Worm (Caenorhabditis elegans) whole organism, midembryonic: ENCODE results near the gene F41C6.4.

Experiments
- T22C8.4 ChIP-seq: fragments of 200-800 bp; sonication (Bioruptor generic); IDR thresholded peaks from 2 replicates; pipeline ENCODE4 v1.3.6; 2022; ENCODE audit warnings: missing genetic modification characterization, missing compliant biosample characterization
- cog-1 ChIP-seq: sonication (generic microtip); optimal IDR thresholded peaks from 2 replicates; lab custom pipeline; 2016; ENCODE audit warnings: missing genetic modification characterization, missing compliant biosample characterization
- flt-1 ChIP-seq: fragments of 200-800 bp; sonication (Bioruptor generic); IDR thresholded peaks from 2 replicates; pipeline ENCODE4 v1.3.6; 2022; ENCODE audit warnings: missing genetic modification characterization, missing compliant biosample characterization
- klf-2 ChIP-seq: fragments of 200-800 bp; sonication (Bioruptor generic); conservative IDR thresholded peaks from 2 replicates; pipeline ENCODE4 v1.3.6; 2022; ENCODE audit warnings: missing genetic modification reagents, missing genetic modification characterization, missing compliant biosample characterization
- med-1 ChIP-seq: sonication (generic microtip); optimal IDR thresholded peaks from 2 replicates; lab custom pipeline; 2017; ENCODE audit warnings: missing genetic modification characterization, mild to moderate bottlenecking, missing compliant biosample characterization, antibody characterized with exemption, missing genetic modification reagents; ENCODE audit not compliant: insufficient read depth
- ref-1 ChIP-seq: fragments of 200-800 bp; sonication (Bioruptor generic); conservative IDR thresholded peaks from 2 replicates; pipeline ENCODE4 v1.3.6; 2022; ENCODE audit warnings: missing genetic modification reagents, missing genetic modification characterization, missing compliant biosample characterization
- tab-1 ChIP-seq: fragments of 200-800 bp; sonication (Bioruptor generic); IDR thresholded peaks from 2 replicates; pipeline ENCODE4 v1.3.6; 2022; ENCODE audit warnings: missing genetic modification characterization, missing compliant biosample characterization
- ztf-23 ChIP-seq: fragments of 200-800 bp; sonication (Bioruptor generic); IDR thresholded peaks from 2 replicates; pipeline ENCODE4 v1.3.6; 2022; ENCODE audit warnings: missing genetic modification reagents, missing genetic modification characterization, missing compliant biosample characterization
- ztf-29 ChIP-seq: fragments of 200-800 bp; sonication (Bioruptor generic); IDR thresholded peaks from 2 replicates; pipeline ENCODE4 v1.3.6; 2022; ENCODE audit warnings: missing genetic modification reagents, missing genetic modification characterization, missing compliant biosample characterization

DNA sequence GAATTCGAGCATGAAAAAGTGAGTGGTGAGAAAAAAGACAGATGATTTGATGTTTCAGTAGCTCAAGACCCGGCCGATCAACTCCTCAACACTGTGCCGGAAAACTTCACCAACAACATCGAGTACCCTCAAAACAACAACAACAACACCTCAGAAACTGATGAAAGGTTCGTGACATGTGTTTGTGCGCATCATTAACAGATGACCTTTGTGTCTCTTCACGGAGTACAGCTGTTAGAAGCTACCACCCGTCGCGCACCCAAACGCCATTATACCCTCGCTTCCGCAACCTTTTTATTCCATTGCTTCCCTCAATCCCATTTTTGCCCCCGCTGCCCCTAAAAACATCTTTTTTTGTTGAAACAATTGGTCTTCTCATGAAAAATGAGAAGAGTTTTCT is 40.7 kb upstream of the F41C6.4 start:
- TF ChIP-seq cog-1 (tag; lab: Kevin White, UChicago) (no peak), ref-1 (GFP tag; lab: Robert Waterston, UW) (no peak), tab-1 (GFP tag; lab: Robert Waterston, UW) (no peak), ztf-29 (no peak), flt-1 (GFP tag; lab: Robert Waterston, UW) (no peak), klf-2 (no peak), T22C8.4 (GFP tag; lab: Robert Waterston, UW) (no peak), ztf-23 (GFP tag; lab: Robert Waterston, UW) (no peak), med-1 (no peak)
